Fruit fly (Drosophila melanogaster) whole organism, adult: ENCODE data around the gene chas.

Source experiments
- CG14711 ChIP-seq: fragments of 200-800 bp; sonication (Bioruptor generic); optimal IDR thresholded peaks from 2 replicates; lab custom pipeline; 2018; ENCODE audit warnings: missing biosample characterization, mild to moderate bottlenecking, missing genetic modification characterization, moderate library complexity
- CG7101 ChIP-seq: fragments of 200-800 bp; sonication (Bioruptor generic); optimal IDR thresholded peaks from 2 replicates; lab custom pipeline; 2018; ENCODE audit warnings: missing biosample characterization, mild to moderate bottlenecking, missing genetic modification characterization, moderate library complexity
- Crg-1 ChIP-seq: fragments of 200-800 bp; sonication (Bioruptor generic); optimal IDR thresholded peaks from 2 replicates; lab custom pipeline; 2016; ENCODE audit warnings: missing biosample characterization, missing genetic modification characterization
- Hr96 ChIP-seq: fragments of 200-800 bp; sonication (Bioruptor generic); optimal IDR thresholded peaks from 2 replicates; lab custom pipeline; 2016; ENCODE audit warnings: missing biosample characterization, missing genetic modification characterization
- cic ChIP-seq: fragments of 200-800 bp; sonication (Bioruptor generic); optimal IDR thresholded peaks from 2 replicates; lab custom pipeline; 2017; ENCODE audit warnings: missing biosample characterization, mild to moderate bottlenecking, missing genetic modification characterization, moderate library complexity
- cnc ChIP-seq, 2 experiments: fragments of >200 bp; optimal IDR thresholded peaks; 2 replicates each; lab custom pipeline; 2017
- kay ChIP-seq: fragments of 200-800 bp; sonication (Bioruptor generic); peaks from one replicate; lab custom pipeline; 2016; ENCODE audit warnings: missing biosample characterization, missing genetic modification characterization, borderline replicate concordance
- ovo ChIP-seq: fragments of 200-800 bp; sonication (Bioruptor generic); optimal IDR thresholded peaks from 2 replicates; lab custom pipeline; 2016; ENCODE audit warnings: missing biosample characterization, missing genetic modification characterization
- pad ChIP-seq: fragments of 200-800 bp; sonication (Bioruptor generic); optimal IDR thresholded peaks from 3 replicates; lab custom pipeline; 2017; ENCODE audit warnings: missing biosample characterization, missing genetic modification characterization, mild to moderate bottlenecking, moderate library complexity, missing genetic modification reagents
- tj ChIP-seq: fragments of 200-800 bp; sonication (Bioruptor generic); optimal IDR thresholded peaks from 3 replicates; lab custom pipeline; 2017; ENCODE audit warnings: missing biosample characterization, mild to moderate bottlenecking, missing genetic modification characterization, moderate library complexity

DNA sequence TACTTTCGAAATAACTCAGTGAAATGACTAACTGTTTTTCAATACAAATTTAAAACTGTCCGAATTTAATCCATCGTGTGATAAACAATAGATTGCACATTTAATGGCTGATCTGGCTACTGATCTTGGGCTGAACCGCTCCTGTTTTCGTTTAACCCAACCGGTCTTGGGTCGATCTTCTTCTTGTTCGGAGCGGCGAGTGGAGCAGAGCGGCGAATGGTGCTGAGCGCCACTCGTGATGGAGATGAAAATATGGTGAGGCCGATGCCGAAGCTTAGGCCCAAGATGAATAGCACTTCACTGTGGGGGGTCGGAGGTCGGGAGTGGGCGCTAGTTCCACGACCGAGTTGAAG lies 15.0 kb downstream of the chas start:
- no peak for TF ChIP-seq cnc (optimal IDR thresholded peaks at IDR 0.05; lab: Kevin White, UChicago)
- no peak for TF ChIP-seq ovo (GFP tag; lab: Kevin White, UChicago)
- no peak for TF ChIP-seq CG7101
- no peak for TF ChIP-seq tj (GFP tag; lab: Kevin White, UChicago)
- TF ChIP-seq kay (GFP tag; lab: Kevin White, UChicago): no peak
- no peak for TF ChIP-seq pad (GFP tag; lab: Kevin White, UChicago)
- no peak for TF ChIP-seq cic (GFP tag; lab: Kevin White, UChicago)
- TF ChIP-seq CG14711 (tag; lab: Kevin White, UChicago): no peak
- no peak for TF ChIP-seq Hr96 (GFP tag; lab: Kevin White, UChicago)
- no peak for TF ChIP-seq Crg-1 (GFP tag; lab: Kevin White, UChicago)
